Worm (Caenorhabditis elegans) whole organism, late embryonic: ENCODE measurements around the gene msp-152.
"Not testable (repeated sequence)": the region's sequence is repeated elsewhere in the genome, so short reads cannot be mapped to it uniquely, and the experiment has no call there.

Experiments
- C08G9.2 ChIP-seq: sonication (generic microtip); optimal IDR thresholded peaks from 2 replicates; lab custom pipeline; 2016; ENCODE audit warnings: mild to moderate bottlenecking, missing genetic modification characterization, moderate library complexity, missing compliant biosample characterization
- C38D4.7 ChIP-seq: fragments of 200-800 bp; sonication (Bioruptor generic); optimal IDR thresholded peaks from 2 replicates; lab custom pipeline; 2018; ENCODE audit warnings: mild to moderate bottlenecking, missing genetic modification characterization, moderate library complexity, missing compliant biosample characterization
- K02D7.2 ChIP-seq: sonication (generic microtip); optimal IDR thresholded peaks from 2 replicates; lab custom pipeline; 2017; ENCODE audit warnings: mild to moderate bottlenecking, missing genetic modification characterization, missing compliant biosample characterization
- T23F11.4 ChIP-seq: fragments of 200-800 bp; sonication (Bioruptor generic); optimal IDR thresholded peaks from 2 replicates; lab custom pipeline; 2018; ENCODE audit warnings: mild to moderate bottlenecking, missing genetic modification characterization, missing compliant biosample characterization
- ceh-14 ChIP-seq: sonication (generic microtip); optimal IDR thresholded peaks from 2 replicates; lab custom pipeline; 2016; ENCODE audit warnings: missing genotype, missing genetic modification characterization, missing compliant biosample characterization
- ceh-18 ChIP-seq: sonication (generic microtip); optimal IDR thresholded peaks from 2 replicates; lab custom pipeline; 2016; ENCODE audit warnings: missing genetic modification characterization, missing compliant biosample characterization
- ceh-2 ChIP-seq: sonication (generic microtip); optimal IDR thresholded peaks from 2 replicates; lab custom pipeline; 2016; ENCODE audit warnings: missing genotype, missing genetic modification characterization, missing compliant biosample characterization
- ceh-22 ChIP-seq: sonication (generic microtip); optimal IDR thresholded peaks from 2 replicates; lab custom pipeline; 2017; ENCODE audit warnings: missing biosample characterization, missing genetic modification characterization
- ceh-30 ChIP-seq: fragments of 150-350 bp; optimal IDR thresholded peaks from 2 replicates; lab custom pipeline; 2014; ENCODE audit warnings: missing biosample characterization, missing genetic modification characterization
- ceh-31 ChIP-seq: sonication (generic microtip); optimal IDR thresholded peaks from 2 replicates; lab custom pipeline; 2016; ENCODE audit warnings: missing genetic modification characterization, missing compliant biosample characterization
- ceh-34 ChIP-seq: sonication (generic microtip); optimal IDR thresholded peaks from 2 replicates; lab custom pipeline; 2016; ENCODE audit warnings: mild to moderate bottlenecking, missing genetic modification characterization, missing compliant biosample characterization
- ceh-45 ChIP-seq: fragments of 200-800 bp; sonication (Bioruptor generic); IDR thresholded peaks from 2 replicates; pipeline ENCODE4 v1.3.6; 2022; ENCODE audit warnings: missing genetic modification reagents, missing genetic modification characterization, missing compliant biosample characterization
- che-1 ChIP-seq: sonication (generic microtip); optimal IDR thresholded peaks from 2 replicates; lab custom pipeline; 2016; ENCODE audit warnings: mild to moderate bottlenecking, missing genetic modification characterization, missing compliant biosample characterization
- dmd-4 ChIP-seq: sonication (generic microtip); optimal IDR thresholded peaks from 2 replicates; lab custom pipeline; 2016; ENCODE audit warnings: borderline replicate concordance, missing genetic modification characterization, missing compliant biosample characterization
- dve-1 ChIP-seq: sonication (generic microtip); optimal IDR thresholded peaks from 2 replicates; lab custom pipeline; 2017; ENCODE audit warnings: antibody characterized with exemption, mild to moderate bottlenecking, missing genetic modification characterization, missing compliant biosample characterization
- elt-2 ChIP-seq: sonication (generic microtip); optimal IDR thresholded peaks from 2 replicates; lab custom pipeline; 2016; ENCODE audit warnings: missing genetic modification reagents, missing genetic modification characterization, missing compliant biosample characterization
- ets-4 ChIP-seq: sonication (generic microtip); optimal IDR thresholded peaks from 2 replicates; lab custom pipeline; 2016; ENCODE audit warnings: missing genetic modification characterization, missing compliant biosample characterization
- eyg-1 ChIP-seq: sonication (generic microtip); optimal IDR thresholded peaks from 2 replicates; lab custom pipeline; 2016; ENCODE audit warnings: missing genotype, missing genetic modification characterization, missing compliant biosample characterization
- fax-1 ChIP-seq: sonication (generic microtip); optimal IDR thresholded peaks from 2 replicates; lab custom pipeline; 2016; ENCODE audit warnings: missing genotype, missing genetic modification characterization, missing compliant biosample characterization
- fkh-10 ChIP-seq: fragments of 150-350 bp; optimal IDR thresholded peaks from 2 replicates; lab custom pipeline; 2014; ENCODE audit warnings: missing biosample characterization, missing genetic modification reagents, missing genetic modification characterization
- hlh-15 ChIP-seq: sonication (generic microtip); optimal IDR thresholded peaks from 2 replicates; lab custom pipeline; 2016; ENCODE audit warnings: missing genetic modification characterization, missing compliant biosample characterization
- hlh-30 ChIP-seq: sonication (generic microtip); optimal IDR thresholded peaks from 2 replicates; lab custom pipeline; 2017; ENCODE audit warnings: antibody characterized with exemption, missing genetic modification characterization, missing compliant biosample characterization; ENCODE audit not compliant: insufficient read depth
- hlh-6 ChIP-seq: sonication (generic microtip); optimal IDR thresholded peaks from 2 replicates; lab custom pipeline; 2016; ENCODE audit warnings: missing genotype, missing genetic modification characterization, missing compliant biosample characterization
- lim-6 ChIP-seq: sonication (generic microtip); optimal IDR thresholded peaks from 2 replicates; lab custom pipeline; 2016; ENCODE audit warnings: missing genetic modification characterization, missing compliant biosample characterization
- mec-3 ChIP-seq: sonication (generic microtip); optimal IDR thresholded peaks from 2 replicates; lab custom pipeline; 2016; ENCODE audit warnings: borderline replicate concordance, missing genetic modification characterization, missing compliant biosample characterization
- nfya-1 ChIP-seq: sonication (generic microtip); optimal IDR thresholded peaks from 2 replicates; lab custom pipeline; 2017; ENCODE audit warnings: missing genetic modification characterization, mild to moderate bottlenecking, missing compliant biosample characterization, antibody characterized with exemption, moderate library complexity
- nhr-11 ChIP-seq: fragments of 150-350 bp; optimal IDR thresholded peaks from 2 replicates; lab custom pipeline; 2014; ENCODE audit warnings: missing biosample characterization, missing genetic modification characterization
- nhr-232 ChIP-seq: sonication (generic microtip); optimal IDR thresholded peaks from 2 replicates; lab custom pipeline; 2016; ENCODE audit warnings: missing genetic modification characterization, missing compliant biosample characterization
- npax-4 ChIP-seq: sonication (generic microtip); optimal IDR thresholded peaks from 2 replicates; lab custom pipeline; 2016; ENCODE audit warnings: missing genetic modification characterization, missing compliant biosample characterization
- pag-3 ChIP-seq: sonication (generic microtip); optimal IDR thresholded peaks from 2 replicates; lab custom pipeline; 2016; ENCODE audit warnings: missing compliant biosample characterization, missing genetic modification characterization, borderline replicate concordance
- pat-9 ChIP-seq: fragments of 200-800 bp; sonication (Bioruptor generic); optimal IDR thresholded peaks from 2 replicates; lab custom pipeline; 2018; ENCODE audit warnings: mild to moderate bottlenecking, missing genetic modification characterization, moderate library complexity, missing compliant biosample characterization
- pax-1 ChIP-seq: fragments of 150-350 bp; optimal IDR thresholded peaks from 2 replicates; lab custom pipeline; 2014; ENCODE audit warnings: missing biosample characterization, missing genetic modification characterization
- pha-2 ChIP-seq: sonication (generic microtip); optimal IDR thresholded peaks from 2 replicates; lab custom pipeline; 2017; ENCODE audit warnings: mild to moderate bottlenecking, missing genetic modification characterization, missing compliant biosample characterization
- pqm-1 ChIP-seq: sonication (generic microtip); optimal IDR thresholded peaks from 2 replicates; lab custom pipeline; 2016; ENCODE audit warnings: missing genetic modification characterization, missing compliant biosample characterization
- pros-1 ChIP-seq: fragments of 150-350 bp; optimal IDR thresholded peaks from 2 replicates; lab custom pipeline; 2014; ENCODE audit warnings: missing biosample characterization, missing genetic modification reagents, missing genetic modification characterization
- rnt-1 ChIP-seq: sonication (generic microtip); optimal IDR thresholded peaks from 2 replicates; lab custom pipeline; 2016; ENCODE audit warnings: missing genetic modification characterization, missing compliant biosample characterization
- sdc-2 ChIP-seq: sonication (generic microtip); optimal IDR thresholded peaks from 2 replicates; lab custom pipeline; 2016; ENCODE audit warnings: missing genotype, missing genetic modification characterization, missing compliant biosample characterization
- syd-9 ChIP-seq: sonication (generic microtip); optimal IDR thresholded peaks from 2 replicates; lab custom pipeline; 2016; ENCODE audit warnings: mild to moderate bottlenecking, missing genetic modification characterization, moderate library complexity, missing compliant biosample characterization
- tbx-2 ChIP-seq: sonication (generic microtip); optimal IDR thresholded peaks from 2 replicates; lab custom pipeline; 2016; ENCODE audit warnings: missing genetic modification characterization, missing compliant biosample characterization
- ttx-3 ChIP-seq: sonication (generic microtip); optimal IDR thresholded peaks from 2 replicates; lab custom pipeline; 2016; ENCODE audit warnings: missing genetic modification reagents, missing genetic modification characterization, missing compliant biosample characterization
- unc-3 ChIP-seq, 2 experiments: fragments of 200-800 bp in 1 of 2; sonication (Bioruptor generic) in 1 of 2; sonication (generic microtip) in 1 of 2; conservative IDR thresholded peaks in 1 of 2; optimal IDR thresholded peaks in 1 of 2; 2 replicates each; pipeline versions ENCODE4 v1.3.6 to Lab custom; 2016 to 2022; ENCODE audit warnings: missing compliant biosample characterization in 2 of 2, missing genetic modification characterization in 2 of 2, missing genetic modification reagents in 1 of 2
- unc-42 ChIP-seq: sonication (generic microtip); optimal IDR thresholded peaks from 2 replicates; lab custom pipeline; 2016; ENCODE audit warnings: missing genotype, missing genetic modification characterization, missing compliant biosample characterization
- unc-55 ChIP-seq: sonication (generic microtip); optimal IDR thresholded peaks from 2 replicates; lab custom pipeline; 2017; ENCODE audit warnings: missing biosample characterization, missing genetic modification reagents, missing genetic modification characterization

The msp-152 gene

DNA sequence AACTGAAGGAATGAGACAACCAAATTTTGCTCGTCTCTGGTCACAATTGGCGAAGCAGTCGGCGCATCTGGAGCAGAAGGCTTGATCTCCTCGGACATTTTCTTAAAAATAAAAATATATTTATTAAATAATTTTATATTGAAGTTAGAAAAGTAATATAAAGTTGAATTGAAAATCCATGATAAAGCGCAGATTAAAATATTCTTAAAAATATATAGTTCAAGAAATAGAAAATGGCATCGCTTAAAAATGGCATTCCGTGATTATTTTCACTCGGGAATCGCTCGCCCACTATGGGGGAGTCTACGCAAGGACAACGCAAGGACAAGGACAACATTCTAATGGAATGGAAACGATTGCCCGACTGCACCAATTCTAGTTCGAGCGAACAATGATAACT, 29.1 kb upstream of the msp-152 start, which contains the start of gene sgt-1:
Gene sgt-1, minus strand, starts transcription at position 101 of the 400 bp plus-strand sequence.
- TF ChIP-seq C08G9.2, nhr-232, ceh-31 (tag; lab: Kevin White, UChicago): not testable (repeated sequence)

DNA sequence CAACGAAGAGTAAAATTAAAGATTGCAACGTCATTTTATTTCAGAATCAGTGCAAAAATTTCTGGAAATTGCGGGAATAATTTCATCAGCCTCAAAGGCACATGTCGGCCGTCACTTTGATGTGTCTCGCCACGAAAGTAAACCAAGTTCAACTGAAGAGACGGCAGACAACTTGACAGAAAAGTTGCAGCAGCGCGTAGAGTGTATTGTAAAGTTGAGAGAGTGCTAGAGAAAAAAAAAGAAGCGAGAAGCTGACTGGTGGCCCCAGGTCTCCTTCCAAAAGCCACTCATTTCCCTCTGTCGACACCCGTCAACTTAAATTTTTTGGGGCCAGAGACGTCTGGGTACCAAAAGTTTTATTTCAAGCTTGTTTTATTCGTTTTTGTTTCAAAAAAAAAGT, 28.6 kb upstream of the msp-152 start:
- TF ChIP-seq nfya-1 (tag; lab: Kevin White, UChicago) (peak; percentile 87), dmd-4 (tag; lab: Kevin White, UChicago) (no peak), ttx-3 (tag; lab: Kevin White, UChicago) (no peak), fkh-10 (GFP tag; lab: Kevin White, UChicago) (no peak), unc-42 (tag; lab: Kevin White, UChicago) (peak; percentile 86), ceh-18 (tag; lab: Kevin White, UChicago) (peak; percentile 47), pros-1 (tag; lab: Kevin White, UChicago) (no peak), syd-9 (tag; lab: Kevin White, UChicago) (no peak), tbx-2 (tag; lab: Kevin White, UChicago) (peak; percentile 34), dve-1 (tag; lab: Kevin White, UChicago) (peak; percentile 44), ceh-14 (tag; lab: Kevin White, UChicago) (no peak), hlh-6 (tag; lab: Kevin White, UChicago) (no peak), che-1 (tag; lab: Kevin White, UChicago) (no peak), unc-55 (GFP tag; lab: Kevin White, UChicago) (peak; percentile 98), hlh-30 (tag; lab: Kevin White, UChicago) (peak; percentile 56), ceh-30 (peak; percentile 47), elt-2 (tag; lab: Kevin White, UChicago) (peak; percentile 7), ets-4 (tag; lab: Kevin White, UChicago) (peak; percentile 1), ceh-45 (GFP tag; lab: Robert Waterston, UW) (no peak), ceh-31 (tag; lab: Kevin White, UChicago) (peak; percentile 64), rnt-1 (peak; percentile 70)

- TF ChIP-seq nhr-11 (tag; lab: Kevin White, UChicago) = no peak
- no peak for TF ChIP-seq rnt-1
- no peak for TF ChIP-seq pha-2 (tag; lab: Kevin White, UChicago)
- no peak for TF ChIP-seq C38D4.7 (GFP tag; lab: Kevin White, UChicago)
- TF ChIP-seq ceh-34 (tag; lab: Kevin White, UChicago) = no peak
- TF ChIP-seq fkh-10 (GFP tag; lab: Kevin White, UChicago) = no peak
- no peak for TF ChIP-seq K02D7.2
- TF ChIP-seq ceh-30 = no peak
- no peak for TF ChIP-seq ceh-18 (tag; lab: Kevin White, UChicago)
- no peak for TF ChIP-seq fax-1
- TF ChIP-seq npax-4 (tag; lab: Kevin White, UChicago) = no peak
- no peak for TF ChIP-seq che-1 (tag; lab: Kevin White, UChicago)
- no peak for TF ChIP-seq pag-3 (tag; lab: Kevin White, UChicago)
- no peak for TF ChIP-seq ceh-45 (GFP tag; lab: Robert Waterston, UW)
Observed at ce11 chrII:4904778-4905177, 28.0 kb upstream of the msp-152 start, which contains the start of gene btbd-10. Gene btbd-10 (plus strand): TSS chrII:4905008.

DNA sequence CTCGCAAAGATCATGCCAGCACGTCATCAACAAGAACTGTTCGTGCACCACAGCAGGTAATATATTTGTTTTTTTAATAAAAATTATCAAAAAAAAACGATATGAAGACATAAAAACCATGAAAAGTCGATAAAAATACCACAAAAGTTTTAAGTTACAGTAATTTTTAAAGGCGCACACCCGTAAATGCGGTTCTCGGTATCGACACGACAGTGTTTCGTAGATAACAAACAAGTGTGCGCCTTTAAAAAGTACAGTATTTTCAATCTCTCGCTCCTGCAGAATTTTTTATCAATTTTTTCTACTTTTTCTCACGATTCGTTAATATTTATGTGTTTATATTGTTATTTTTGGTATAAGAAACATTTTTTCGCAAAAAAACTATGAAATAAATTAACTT, 27.5 kb upstream of the msp-152 start:
- TF ChIP-seq mec-3 (tag; lab: Kevin White, UChicago) = no peak
- TF ChIP-seq pqm-1 (tag; lab: Kevin White, UChicago) = no peak
- TF ChIP-seq rnt-1 = no peak
- no peak for TF ChIP-seq ceh-22
- no peak for TF ChIP-seq lim-6 (tag; lab: Kevin White, UChicago)
- TF ChIP-seq ceh-2 (tag; lab: Kevin White, UChicago) = no peak
- TF ChIP-seq T23F11.4 (GFP tag; lab: Kevin White, UChicago) = no peak
- no peak for TF ChIP-seq nhr-232 (tag; lab: Kevin White, UChicago)
- no peak for TF ChIP-seq fkh-10 (GFP tag; lab: Kevin White, UChicago)
- no peak for TF ChIP-seq ceh-45 (GFP tag; lab: Robert Waterston, UW)
- TF ChIP-seq hlh-15 (tag; lab: Kevin White, UChicago) = no peak
- TF ChIP-seq eyg-1 (tag; lab: Kevin White, UChicago) = no peak
- no peak for TF ChIP-seq unc-3 (GFP tag; conservative IDR thresholded peaks at IDR 0.05; lab: Robert Waterston, UW)
- TF ChIP-seq unc-3 (tag; optimal IDR thresholded peaks at IDR 0.05; lab: Kevin White, UChicago) = no peak
- no peak for TF ChIP-seq sdc-2 (tag; lab: Kevin White, UChicago)
- no peak for TF ChIP-seq pax-1 (tag; lab: Kevin White, UChicago)
- TF ChIP-seq unc-42 (tag; lab: Kevin White, UChicago) = no peak
- TF ChIP-seq ceh-18 (tag; lab: Kevin White, UChicago) = no peak
- no peak for TF ChIP-seq pat-9 (tag; lab: Kevin White, UChicago)
- no peak for TF ChIP-seq syd-9 (tag; lab: Kevin White, UChicago)
- no peak for TF ChIP-seq C38D4.7 (GFP tag; lab: Kevin White, UChicago)
- TF ChIP-seq, all 69 proteins: peak for 0
